Worm (Caenorhabditis elegans): ENCODE measurements around the gene lgc-17.

Gene lgc-17

ce11 chrX:12162659-12163058 lies 41.3 kb downstream of the lgc-17 start:
- TF ChIP-seq sea-1 (GFP tag; conservative IDR thresholded peaks at IDR 0.05) (no peak), hnd-1 (tag; optimal IDR thresholded peaks at IDR 0.05) (no peak), ceh-13 (GFP tag; optimal IDR thresholded peaks at IDR 0.05) (no peak), aly-1 (tag; optimal IDR thresholded peaks at IDR 0.05) (no peak), tbx-11 (GFP tag; IDR thresholded peaks at IDR 0.05) (no peak)

ce11 chrX:12164047-12164446 lies 42.7 kb downstream of the lgc-17 start:
- TF ChIP-seq hnd-1 (tag; optimal IDR thresholded peaks at IDR 0.05) (no peak), F13C5.2 (tag; optimal IDR thresholded peaks at IDR 0.05) (no peak), scrt-1 (GFP tag; IDR thresholded peaks at IDR 0.05) (no peak), ceh-13 (GFP tag; optimal IDR thresholded peaks at IDR 0.05) (no peak), aly-1 (tag; optimal IDR thresholded peaks at IDR 0.05) (no peak), hmbx-1 (tag; optimal IDR thresholded peaks at IDR 0.05) (no peak), ets-7 (tag; optimal IDR thresholded peaks at IDR 0.05) (no peak), tra-4 (tag; optimal IDR thresholded peaks at IDR 0.05) (no peak), hmg-4 (GFP tag; optimal IDR thresholded peaks at IDR 0.05) (no peak), ama-1 (optimal IDR thresholded peaks at IDR 0.05) (no peak)

ce11 chrX:12164943-12165342 lies 43.6 kb downstream of the lgc-17 start:
- no peak for TF ChIP-seq B0310.2 (tag; optimal IDR thresholded peaks at IDR 0.05)
- no peak for TF ChIP-seq ama-1 (optimal IDR thresholded peaks at IDR 0.05)
- no peak for TF ChIP-seq tra-4 (tag; optimal IDR thresholded peaks at IDR 0.05)
- no peak for TF ChIP-seq ceh-13 (GFP tag; optimal IDR thresholded peaks at IDR 0.05)
- TF ChIP-seq tbx-11 (GFP tag; IDR thresholded peaks at IDR 0.05), result no peak
- TF ChIP-seq aly-1 (tag; optimal IDR thresholded peaks at IDR 0.05), result no peak
- TF ChIP-seq pes-1 (GFP tag; IDR thresholded peaks at IDR 0.05), result no peak
- no peak for TF ChIP-seq sea-1 (GFP tag; conservative IDR thresholded peaks at IDR 0.05)

ce11 chrX:12167632-12168377 lies 46.4 kb downstream of the lgc-17 start:
- TF ChIP-seq F13C5.2 (tag; optimal IDR thresholded peaks at IDR 0.05) (no peak), pes-1 (GFP tag; IDR thresholded peaks at IDR 0.05) (no peak), flt-1 (GFP tag; IDR thresholded peaks at IDR 0.05) (no peak), tbx-11 (GFP tag; IDR thresholded peaks at IDR 0.05) (no peak), tbx-37 (GFP tag; conservative IDR thresholded peaks at IDR 0.05) (no peak), sea-1 (GFP tag; conservative IDR thresholded peaks at IDR 0.05) (no peak), aly-1 (tag; optimal IDR thresholded peaks at IDR 0.05) (no peak), B0310.2 (tag; optimal IDR thresholded peaks at IDR 0.05) (no peak), ceh-36 (tag; optimal IDR thresholded peaks at IDR 0.05) (no peak), ceh-13 (GFP tag; optimal IDR thresholded peaks at IDR 0.05) (no peak), ets-7 (tag; optimal IDR thresholded peaks at IDR 0.05) (no peak), ama-1 (optimal IDR thresholded peaks at IDR 0.05) (no peak), tra-4 (tag; optimal IDR thresholded peaks at IDR 0.05) (no peak), hmg-4 (GFP tag; optimal IDR thresholded peaks at IDR 0.05) (no peak), scrt-1 (GFP tag; IDR thresholded peaks at IDR 0.05) (no peak), hnd-1 (tag; optimal IDR thresholded peaks at IDR 0.05) (no peak), hmbx-1 (tag; optimal IDR thresholded peaks at IDR 0.05) (no peak)

- TF ChIP-seq tbx-37 (GFP tag; conservative IDR thresholded peaks at IDR 0.05) (no peak), ama-1 (optimal IDR thresholded peaks at IDR 0.05) (peak; percentile 5), tbx-11 (GFP tag; IDR thresholded peaks at IDR 0.05) (no peak)
Measured at ce11 chrX:12168765-12169164, 47.4 kb downstream of the lgc-17 start.

ce11 chrX:12169390-12169789 lies 48.0 kb downstream of the lgc-17 start:
- TF ChIP-seq scrt-1 (GFP tag; IDR thresholded peaks at IDR 0.05) (no peak), ama-1 (optimal IDR thresholded peaks at IDR 0.05) (peak; percentile 38), sea-1 (GFP tag; conservative IDR thresholded peaks at IDR 0.05) (no peak)

ce11 chrX:12171631-12172348 lies 50.4 kb downstream of the lgc-17 start, which contains the start of gene F57G12.1:
TSS of gene F57G12.1 (minus strand) at chrX:12171681.
- TF ChIP-seq B0310.2 (tag; optimal IDR thresholded peaks at IDR 0.05), result no peak
- peak; percentile 83 for TF ChIP-seq ceh-36 (tag; optimal IDR thresholded peaks at IDR 0.05)
- no peak for TF ChIP-seq tbx-11 (GFP tag; IDR thresholded peaks at IDR 0.05)
- TF ChIP-seq flt-1 (GFP tag; IDR thresholded peaks at IDR 0.05), result peak; percentile 11; the same call in 1 of the 2 replicates
- TF ChIP-seq hmg-4 (GFP tag; optimal IDR thresholded peaks at IDR 0.05), result peak; percentile 83
- peak; percentile 7 for TF ChIP-seq ceh-13 (GFP tag; optimal IDR thresholded peaks at IDR 0.05)
- TF ChIP-seq F13C5.2 (tag; optimal IDR thresholded peaks at IDR 0.05), result peak; percentile 15

ce11 chrX:12172482-12173134 lies 51.2 kb downstream of the lgc-17 start:
- TF ChIP-seq flt-1 (GFP tag; IDR thresholded peaks at IDR 0.05), result no peak
- no peak for TF ChIP-seq ets-7 (tag; optimal IDR thresholded peaks at IDR 0.05)
- no peak for TF ChIP-seq tbx-37 (GFP tag; conservative IDR thresholded peaks at IDR 0.05)
- no peak for TF ChIP-seq F13C5.2 (tag; optimal IDR thresholded peaks at IDR 0.05)
- TF ChIP-seq pes-1 (GFP tag; IDR thresholded peaks at IDR 0.05), result no peak
- TF ChIP-seq hmbx-1 (tag; optimal IDR thresholded peaks at IDR 0.05), result no peak
- TF ChIP-seq B0310.2 (tag; optimal IDR thresholded peaks at IDR 0.05), result no peak
- no peak for TF ChIP-seq tbx-11 (GFP tag; IDR thresholded peaks at IDR 0.05)
- TF ChIP-seq sea-1 (GFP tag; conservative IDR thresholded peaks at IDR 0.05), result no peak
- no peak for TF ChIP-seq ceh-36 (tag; optimal IDR thresholded peaks at IDR 0.05)
- no peak for TF ChIP-seq tra-4 (tag; optimal IDR thresholded peaks at IDR 0.05)
- TF ChIP-seq ceh-13 (GFP tag; optimal IDR thresholded peaks at IDR 0.05), result no peak
- TF ChIP-seq scrt-1 (GFP tag; IDR thresholded peaks at IDR 0.05), result no peak
- no peak for TF ChIP-seq ama-1 (optimal IDR thresholded peaks at IDR 0.05)
- no peak for TF ChIP-seq hmg-4 (GFP tag; optimal IDR thresholded peaks at IDR 0.05)
